Worm (Caenorhabditis elegans) whole organism, L2 larva: Measurements from ENCODE around the gene C07A9.13.

Experiments
- C34F6.9 ChIP-seq: fragments of 150-350 bp; optimal IDR thresholded peaks from 2 replicates; lab custom pipeline; 2014; ENCODE audit warnings: missing biosample characterization, missing genetic modification characterization
- F13H6.1 ChIP-seq: sonication (generic microtip); optimal IDR thresholded peaks from 2 replicates; lab custom pipeline; 2016; ENCODE audit warnings: missing genetic modification characterization, missing compliant biosample characterization
- R02D3.7 ChIP-seq: fragments of 150-350 bp; optimal IDR thresholded peaks from 2 replicates; lab custom pipeline; 2014; ENCODE audit warnings: missing biosample characterization, missing genetic modification characterization
- ZK546.5 ChIP-seq: sonication (generic microtip); optimal IDR thresholded peaks from 2 replicates; lab custom pipeline; 2017; ENCODE audit warnings: missing biosample characterization, missing genetic modification characterization
- alr-1 ChIP-seq: fragments of 150-350 bp; optimal IDR thresholded peaks from 2 replicates; lab custom pipeline; 2014; ENCODE audit warnings: missing biosample characterization, missing genetic modification characterization
- ama-1 ChIP-seq: fragments of 150-350 bp; optimal IDR thresholded peaks from 2 replicates; lab custom pipeline; 2018; ENCODE audit warnings: inconsistent platforms
- blmp-1 ChIP-seq: sonication (generic microtip); optimal IDR thresholded peaks from 2 replicates; lab custom pipeline; 2017; ENCODE audit warnings: missing genetic modification characterization, mild to moderate bottlenecking, missing compliant biosample characterization, antibody characterized with exemption, moderate library complexity; ENCODE audit not compliant: insufficient read depth
- ceh-16 ChIP-seq: fragments of 150-350 bp; optimal IDR thresholded peaks from 2 replicates; lab custom pipeline; 2014; ENCODE audit warnings: missing biosample characterization, missing genetic modification characterization
- ceh-82 ChIP-seq: fragments of 150-350 bp; optimal IDR thresholded peaks from 2 replicates; lab custom pipeline; 2014; ENCODE audit warnings: missing biosample characterization, missing genetic modification characterization
- dmd-4 ChIP-seq: sonication (generic microtip); optimal IDR thresholded peaks from 2 replicates; lab custom pipeline; 2017; ENCODE audit warnings: missing biosample characterization, missing genetic modification characterization
- egl-27 ChIP-seq: sonication (generic microtip); optimal IDR thresholded peaks from 3 replicates; lab custom pipeline; 2017; ENCODE audit warnings: missing biosample characterization, missing genetic modification reagents, missing genetic modification characterization
- elt-1 ChIP-seq: fragments of 150-350 bp; optimal IDR thresholded peaks from 2 replicates; lab custom pipeline; 2014; ENCODE audit warnings: missing biosample characterization, missing genetic modification characterization
- elt-3 ChIP-seq: sonication (generic microtip); optimal IDR thresholded peaks from 2 replicates; lab custom pipeline; 2017; ENCODE audit warnings: missing biosample characterization, missing genetic modification characterization
- fos-1 ChIP-seq: fragments of 150-350 bp; optimal IDR thresholded peaks from 2 replicates; lab custom pipeline; 2014; ENCODE audit warnings: missing biosample characterization, missing genetic modification characterization
- lin-13 ChIP-seq: fragments of 150-350 bp; optimal IDR thresholded peaks from 2 replicates; lab custom pipeline; 2014; ENCODE audit warnings: missing biosample characterization, missing genetic modification reagents, missing genetic modification characterization
- lin-39 ChIP-seq: fragments of 150-350 bp; optimal IDR thresholded peaks from 2 replicates; lab custom pipeline; 2014; ENCODE audit warnings: missing biosample characterization, missing genetic modification reagents, missing genetic modification characterization
- mab-5 ChIP-seq: fragments of 150-350 bp; optimal IDR thresholded peaks from 2 replicates; lab custom pipeline; 2014; ENCODE audit warnings: missing biosample characterization, missing genetic modification characterization
- mbf-1 ChIP-seq: sonication (generic microtip); optimal IDR thresholded peaks from 2 replicates; lab custom pipeline; 2017; ENCODE audit warnings: missing biosample characterization, missing genetic modification characterization
- mdl-1 ChIP-seq, 2 experiments: fragments of 150-350 bp in 1 of 2; sonication (generic microtip) in 1 of 2; optimal IDR thresholded peaks; 2 replicates each; lab custom pipeline; 2017; ENCODE audit warnings: missing biosample characterization in 2 of 2, missing genetic modification characterization in 2 of 2
- nhr-11 ChIP-seq: fragments of 150-350 bp; optimal IDR thresholded peaks from 2 replicates; lab custom pipeline; 2014; ENCODE audit warnings: missing biosample characterization, missing genetic modification characterization
- nhr-12 ChIP-seq: fragments of 150-350 bp; optimal IDR thresholded peaks from 2 replicates; lab custom pipeline; 2014; ENCODE audit warnings: missing biosample characterization, missing genetic modification characterization
- nhr-129 ChIP-seq: fragments of 150-350 bp; optimal IDR thresholded peaks from 2 replicates; lab custom pipeline; 2014; ENCODE audit warnings: missing biosample characterization, missing genetic modification characterization
- nhr-21 ChIP-seq: fragments of 150-350 bp; optimal IDR thresholded peaks from 2 replicates; lab custom pipeline; 2014; ENCODE audit warnings: missing biosample characterization, missing genetic modification characterization
- nhr-77 ChIP-seq: fragments of 150-350 bp; optimal IDR thresholded peaks from 2 replicates; lab custom pipeline; 2014; ENCODE audit warnings: missing biosample characterization, missing genetic modification characterization
- sem-4 ChIP-seq: fragments of 150-350 bp; optimal IDR thresholded peaks from 2 replicates; lab custom pipeline; 2014; ENCODE audit warnings: missing biosample characterization, missing genetic modification reagents, missing genetic modification characterization
- skn-1 ChIP-seq: sonication (generic microtip); optimal IDR thresholded peaks from 2 replicates; lab custom pipeline; 2017; ENCODE audit warnings: missing biosample characterization, missing genetic modification characterization
- sma-3 ChIP-seq: sonication (generic microtip); optimal IDR thresholded peaks from 2 replicates; lab custom pipeline; 2016; ENCODE audit warnings: missing genetic modification reagents, missing genetic modification characterization, missing compliant biosample characterization
- sma-9 ChIP-seq, 2 experiments: fragments of 150-350 bp in 1 of 2; sonication (generic microtip) in 1 of 2; optimal IDR thresholded peaks; 2 replicates each; lab custom pipeline; 2014 to 2016; ENCODE audit warnings: missing genetic modification characterization in 2 of 2, mild to moderate bottlenecking in 1 of 2, missing biosample characterization in 1 of 2, missing compliant biosample characterization in 1 of 2, missing genetic modification reagents in 1 of 2, moderate library complexity in 1 of 2
- snpc-4 ChIP-seq: fragments of 150-350 bp; optimal IDR thresholded peaks from 2 replicates; lab custom pipeline; 2014; ENCODE audit warnings: missing biosample characterization, missing genetic modification characterization
- unc-39 ChIP-seq: fragments of 150-350 bp; optimal IDR thresholded peaks from 2 replicates; lab custom pipeline; 2014; ENCODE audit warnings: missing biosample characterization, missing genetic modification characterization
- unc-55 ChIP-seq: fragments of 150-350 bp; sonication (generic microtip); optimal IDR thresholded peaks from 3 replicates; lab custom pipeline; 2014; ENCODE audit warnings: missing biosample characterization, missing genetic modification reagents, missing genetic modification characterization
- unc-62 ChIP-seq: fragments of 150-350 bp; optimal IDR thresholded peaks from 2 replicates; lab custom pipeline; 2014; ENCODE audit warnings: missing biosample characterization, missing genetic modification reagents, missing genetic modification characterization
- zag-1 ChIP-seq: fragments of 150-350 bp; optimal IDR thresholded peaks from 2 replicates; lab custom pipeline; 2014; ENCODE audit warnings: missing biosample characterization, missing genetic modification characterization
- ztf-1 ChIP-seq: fragments of 200-800 bp; sonication (Bioruptor generic); conservative IDR thresholded peaks from 2 replicates; pipeline ENCODE4 v1.3.6; 2022; ENCODE audit warnings: missing genetic modification characterization, missing compliant biosample characterization
- ztf-11 ChIP-seq: sonication (generic microtip); optimal IDR thresholded peaks from 2 replicates; lab custom pipeline; 2017; ENCODE audit warnings: missing biosample characterization, missing genetic modification characterization
- ztf-4 ChIP-seq: fragments of 150-350 bp; optimal IDR thresholded peaks from 2 replicates; lab custom pipeline; 2014; ENCODE audit warnings: missing biosample characterization, missing genetic modification characterization

C07A9.13 gene

ce11 chrIII:9646440-9647021, 34.6 kb downstream of the C07A9.13 start:
- TF ChIP-seq ztf-1 (GFP tag; lab: Robert Waterston, UW) (no peak), egl-27 (tag; lab: Kevin White, UChicago) (peak; percentile 79), alr-1 (tag; lab: Kevin White, UChicago) (no peak), ama-1 (lab: Kevin White, UChicago) (no peak), mab-5 (no peak), sma-9 (GFP tag; optimal IDR thresholded peaks at IDR 0.05; lab: Kevin White, UChicago) (peak; percentile 50), sma-9 (tag; optimal IDR thresholded peaks at IDR 0.05; lab: Kevin White, UChicago) (no peak), fos-1 (tag; lab: Kevin White, UChicago) (peak; percentile 41), elt-1 (tag; lab: Kevin White, UChicago) (peak; percentile 42), nhr-11 (no peak), nhr-21 (tag; lab: Kevin White, UChicago) (peak; percentile 82), blmp-1 (tag; lab: Kevin White, UChicago) (peak; percentile 83), F13H6.1 (tag; lab: Kevin White, UChicago) (no peak), lin-39 (tag; lab: Kevin White, UChicago) (no peak), mbf-1 (tag; lab: Kevin White, UChicago) (no peak), R02D3.7 (tag; lab: Kevin White, UChicago) (no peak), unc-55 (GFP tag; lab: Kevin White, UChicago) (no peak), sem-4 (tag; lab: Kevin White, UChicago) (peak; percentile 21)

- TF ChIP-seq nhr-12 (no peak), unc-62 (no peak), dmd-4 (tag; lab: Kevin White, UChicago) (no peak), fos-1 (tag; lab: Kevin White, UChicago) (peak; percentile 5), elt-1 (tag; lab: Kevin White, UChicago) (no peak), nhr-11 (no peak), ztf-4 (tag; lab: Kevin White, UChicago) (no peak), skn-1 (tag; lab: Kevin White, UChicago) (no peak), unc-39 (no peak), C34F6.9 (no peak), ama-1 (lab: Kevin White, UChicago) (no peak), nhr-129 (tag; lab: Kevin White, UChicago) (no peak), ztf-11 (tag; lab: Kevin White, UChicago) (no peak), egl-27 (tag; lab: Kevin White, UChicago) (peak; percentile 43), lin-13 (GFP tag; lab: Kevin White, UChicago) (no peak), zag-1 (no peak), ceh-16 (tag; lab: Kevin White, UChicago) (no peak), sma-3 (GFP tag; lab: Kevin White, UChicago) (no peak), ZK546.5 (tag; lab: Kevin White, UChicago) (no peak), blmp-1 (tag; lab: Kevin White, UChicago) (peak; percentile 22), ceh-82 (tag; lab: Kevin White, UChicago) (no peak)
Measured at ce11 chrIII:9645099-9645498, 36.0 kb downstream of the C07A9.13 start.

- TF ChIP-seq nhr-12 (no peak), mdl-1 (tag; optimal IDR thresholded peaks at IDR 0.05; lab: Kevin White, UChicago) (no peak), ZK546.5 (tag; lab: Kevin White, UChicago) (no peak), nhr-77 (tag; lab: Kevin White, UChicago) (no peak), ztf-11 (tag; lab: Kevin White, UChicago) (no peak), fos-1 (tag; lab: Kevin White, UChicago) (no peak), snpc-4 (tag; lab: Kevin White, UChicago) (no peak), elt-3 (no peak)
Measured at ce11 chrIII:9642110-9642509, 39.0 kb downstream of the C07A9.13 start.
